Worm (Caenorhabditis elegans): Measurements from ENCODE around the gene atf-6.

ce11 chrX:12435246-12435645 lies 45.5 kb upstream of the atf-6 start:
- TF ChIP-seq ama-1 (optimal IDR thresholded peaks at IDR 0.05) (no peak), unc-62 (GFP tag; optimal IDR thresholded peaks at IDR 0.05) (no peak), nhr-19 (GFP tag; conservative IDR thresholded peaks at IDR 0.05) (no peak)
